Worm (Caenorhabditis elegans): ENCODE results near the gene acs-3.

acs-3 gene

ce11 chrV:2016428-2016827 is 47.1 kb downstream of the acs-3 start, which contains the start of gene F59A7.2:
F59A7.2 (minus strand) TSS chrV:2016528.
- TF ChIP-seq T22C8.4 (GFP tag; IDR thresholded peaks at IDR 0.05) (no peak), cog-1 (tag; optimal IDR thresholded peaks at IDR 0.05) (no peak), med-1 (GFP tag; optimal IDR thresholded peaks at IDR 0.05; ENCODE audit: insufficient read depth) (no peak), klf-2 (GFP tag; conservative IDR thresholded peaks at IDR 0.05) (no peak), ref-1 (GFP tag; conservative IDR thresholded peaks at IDR 0.05) (no peak), tab-1 (GFP tag; IDR thresholded peaks at IDR 0.05) (no peak), ztf-29 (GFP tag; IDR thresholded peaks at IDR 0.05) (no peak), flt-1 (GFP tag; IDR thresholded peaks at IDR 0.05) (no peak), ztf-23 (GFP tag; IDR thresholded peaks at IDR 0.05) (no peak)

DNA sequence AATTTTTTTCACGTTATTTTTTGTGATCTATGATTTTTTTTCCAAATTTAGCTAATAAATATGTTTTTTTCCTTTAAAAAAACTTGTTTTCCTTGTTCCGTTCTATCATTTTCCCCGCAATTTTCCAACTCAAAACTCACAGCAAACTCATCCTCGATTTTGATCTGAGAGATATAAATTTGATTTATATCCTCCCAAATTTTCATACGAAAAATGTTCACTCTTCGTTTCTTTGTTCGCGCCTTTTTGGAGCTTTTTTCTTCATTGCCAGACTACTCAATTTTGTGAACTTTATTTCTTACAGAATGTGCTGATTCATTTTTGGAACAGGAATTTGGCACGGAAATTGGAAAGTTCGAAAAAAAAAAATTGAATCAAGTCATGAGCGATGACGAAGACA is 49.4 kb downstream of the acs-3 start, which contains the start of gene F59A7.14:
TSS of gene F59A7.14 (plus strand) at position 301 of the 400 bp plus-strand sequence.
- TF ChIP-seq T22C8.4 (GFP tag; IDR thresholded peaks at IDR 0.05) (no peak), klf-2 (GFP tag; conservative IDR thresholded peaks at IDR 0.05) (no peak), med-1 (GFP tag; optimal IDR thresholded peaks at IDR 0.05; ENCODE audit: insufficient read depth) (no peak), ztf-29 (GFP tag; IDR thresholded peaks at IDR 0.05) (no peak), cog-1 (tag; optimal IDR thresholded peaks at IDR 0.05) (no peak), flt-1 (GFP tag; IDR thresholded peaks at IDR 0.05) (no peak), tab-1 (GFP tag; IDR thresholded peaks at IDR 0.05) (no peak), ref-1 (GFP tag; conservative IDR thresholded peaks at IDR 0.05) (no peak), ztf-23 (GFP tag; IDR thresholded peaks at IDR 0.05) (no peak)

DNA sequence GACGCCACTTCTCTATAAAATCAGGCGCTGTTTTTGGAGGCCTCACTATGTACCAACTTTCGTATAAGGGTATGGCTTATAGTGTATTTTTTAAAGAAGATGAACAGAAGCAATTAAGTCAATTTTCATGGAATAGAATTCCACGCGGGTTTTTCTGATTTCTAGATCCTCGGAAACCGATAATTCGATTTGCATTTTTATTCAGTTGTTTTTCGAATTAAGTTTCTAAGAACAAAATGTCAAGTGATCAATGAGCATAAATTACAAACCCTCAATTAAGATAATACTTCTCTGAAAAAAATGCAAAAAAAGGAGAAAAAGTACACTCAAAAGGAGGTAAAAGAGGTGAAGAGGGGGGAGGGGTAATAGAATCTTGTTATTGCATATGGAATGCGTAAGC is 52.0 kb downstream of the acs-3 start:
- no peak for TF ChIP-seq ztf-29 (GFP tag; IDR thresholded peaks at IDR 0.05)
- no peak for TF ChIP-seq ref-1 (GFP tag; conservative IDR thresholded peaks at IDR 0.05)
- no peak for TF ChIP-seq flt-1 (GFP tag; IDR thresholded peaks at IDR 0.05)
- no peak for TF ChIP-seq tab-1 (GFP tag; IDR thresholded peaks at IDR 0.05)
- no peak for TF ChIP-seq med-1 (GFP tag; optimal IDR thresholded peaks at IDR 0.05; ENCODE audit: insufficient read depth)
- TF ChIP-seq ztf-23 (GFP tag; IDR thresholded peaks at IDR 0.05), result no peak
- TF ChIP-seq cog-1 (tag; optimal IDR thresholded peaks at IDR 0.05), result no peak
- TF ChIP-seq T22C8.4 (GFP tag; IDR thresholded peaks at IDR 0.05), result no peak
- no peak for TF ChIP-seq klf-2 (GFP tag; conservative IDR thresholded peaks at IDR 0.05)

DNA sequence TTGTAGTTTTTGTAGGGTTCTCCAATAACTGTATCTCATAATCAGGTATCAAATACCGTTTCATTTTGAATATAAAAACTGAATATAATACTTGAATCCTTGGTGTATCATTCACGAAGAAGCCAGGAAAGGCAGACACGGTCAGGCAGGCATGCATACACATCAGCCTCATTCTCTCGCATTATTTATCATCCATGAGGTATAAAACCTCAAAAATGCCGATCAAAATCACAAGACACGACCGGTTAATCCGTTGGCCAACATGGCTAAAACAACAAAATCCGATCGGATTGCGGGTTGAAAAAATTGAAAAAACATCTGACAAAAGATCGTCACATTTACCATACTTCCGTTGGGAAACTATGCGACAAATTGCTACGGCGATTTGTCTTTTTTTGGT is 53.0 kb downstream of the acs-3 start, which contains the start of gene F59A7.5:
TSS of gene F59A7.5 (plus strand) at position 301 of the 400 bp plus-strand sequence.
- no peak for TF ChIP-seq klf-2 (GFP tag; conservative IDR thresholded peaks at IDR 0.05)
- no peak for TF ChIP-seq ztf-23 (GFP tag; IDR thresholded peaks at IDR 0.05)
- no peak for TF ChIP-seq ztf-29 (GFP tag; IDR thresholded peaks at IDR 0.05)
- TF ChIP-seq cog-1 (tag; optimal IDR thresholded peaks at IDR 0.05), result no peak
- TF ChIP-seq ref-1 (GFP tag; conservative IDR thresholded peaks at IDR 0.05), result no peak
- TF ChIP-seq T22C8.4 (GFP tag; IDR thresholded peaks at IDR 0.05), result no peak
- TF ChIP-seq tab-1 (GFP tag; IDR thresholded peaks at IDR 0.05), result no peak
- TF ChIP-seq flt-1 (GFP tag; IDR thresholded peaks at IDR 0.05), result no peak
- no peak for TF ChIP-seq med-1 (GFP tag; optimal IDR thresholded peaks at IDR 0.05; ENCODE audit: insufficient read depth)

All from whole organism, midembryonic.